Fruit fly (Drosophila melanogaster) whole organism, pupa: Measurements from ENCODE around the gene CG1924.

Experiments used
- CG10348 ChIP-seq: fragments of 200-800 bp; sonication (Bioruptor generic); IDR thresholded peaks from 2 replicates; pipeline ENCODE4 v1.3.6; 2022; ENCODE audit warnings: missing biosample characterization, missing genetic modification characterization
- CG12605 ChIP-seq: fragments of 200-800 bp; sonication (Bioruptor generic); IDR thresholded peaks from 2 replicates; pipeline ENCODE4 v1.3.6; 2022; ENCODE audit warnings: missing biosample characterization, missing genetic modification characterization
- CG14655 ChIP-seq: fragments of 200-800 bp; sonication (Bioruptor generic); optimal IDR thresholded peaks from 3 replicates; lab custom pipeline; 2017; ENCODE audit warnings: mild to moderate bottlenecking, missing biosample characterization, missing genetic modification reagents, missing genetic modification characterization
- CG15710 ChIP-seq: fragments of 200-800 bp; sonication (Bioruptor generic); optimal IDR thresholded peaks from 2 replicates; lab custom pipeline; 2018; ENCODE audit warnings: missing biosample characterization, mild to moderate bottlenecking, missing genetic modification characterization, moderate library complexity
- CG17806 ChIP-seq: fragments of 200-800 bp; sonication (Bioruptor generic); optimal IDR thresholded peaks from 2 replicates; lab custom pipeline; 2018; ENCODE audit warnings: missing biosample characterization, mild to moderate bottlenecking, missing genetic modification characterization, moderate library complexity
- CG34367 ChIP-seq: fragments of 200-800 bp; sonication (Bioruptor generic); optimal IDR thresholded peaks from 2 replicates; lab custom pipeline; 2018; ENCODE audit warnings: missing biosample characterization, mild to moderate bottlenecking, missing genetic modification characterization
- CG4496 ChIP-seq: fragments of 200-800 bp; sonication (Bioruptor generic); IDR thresholded peaks from 3 replicates; pipeline ENCODE4 v1.3.6; 2022; ENCODE audit warnings: missing biosample characterization, missing genetic modification characterization
- CG8301 ChIP-seq: fragments of 200-800 bp; sonication (Bioruptor generic); optimal IDR thresholded peaks from 2 replicates; lab custom pipeline; 2018; ENCODE audit warnings: missing biosample characterization, mild to moderate bottlenecking, missing genetic modification characterization
- CG9948 ChIP-seq: fragments of 200-800 bp; sonication (Bioruptor generic); optimal IDR thresholded peaks from 2 replicates; lab custom pipeline; 2018; ENCODE audit warnings: missing biosample characterization, mild to moderate bottlenecking, missing genetic modification characterization, moderate library complexity
- D1 ChIP-seq: fragments of 200-800 bp; sonication (Bioruptor generic); optimal IDR thresholded peaks from 2 replicates; lab custom pipeline; 2018; ENCODE audit warnings: missing biosample characterization, mild to moderate bottlenecking, missing genetic modification characterization, moderate library complexity
- EcR ChIP-seq: fragments of 200-800 bp; sonication (Bioruptor generic); optimal IDR thresholded peaks from 3 replicates; lab custom pipeline; 2019; ENCODE audit warnings: missing biosample characterization, missing genetic modification characterization, mild to moderate bottlenecking, moderate library complexity, missing genetic modification reagents
- Pif1A ChIP-seq: fragments of 200-800 bp; sonication (Bioruptor generic); optimal IDR thresholded peaks from 3 replicates; lab custom pipeline; 2016; ENCODE audit warnings: missing biosample characterization, missing genetic modification characterization
- Pif1B ChIP-seq: fragments of 200-800 bp; sonication (Bioruptor generic); optimal IDR thresholded peaks from 3 replicates; lab custom pipeline; 2016; ENCODE audit warnings: missing biosample characterization, missing genetic modification characterization
- Snoo ChIP-seq: fragments of 200-800 bp; sonication (Bioruptor generic); optimal IDR thresholded peaks from 3 replicates; lab custom pipeline; 2017; ENCODE audit warnings: missing biosample characterization, mild to moderate bottlenecking, missing genetic modification characterization, inconsistent platforms

dm6 chrX:12207595-12207994 is 29.2 kb upstream of the CG1924 start:
- TF ChIP-seq CG4496 (no peak), CG8301 (tag; lab: Kevin White, UChicago) (peak; percentile 49), Snoo (tag; lab: Kevin White, UChicago) (no peak), CG17806 (peak; percentile 31), Pif1A (GFP tag; lab: Kevin White, UChicago) (no peak), CG9948 (tag; lab: Kevin White, UChicago) (peak; percentile 38), D1 (tag; lab: Kevin White, UChicago) (peak; percentile 13), CG10348 (GFP tag; lab: Robert Waterston, UW) (no peak), CG15710 (tag; lab: Kevin White, UChicago) (peak; percentile 11), Pif1B (no peak), CG12605 (no peak), CG34367 (tag; lab: Kevin White, UChicago) (peak; percentile 4), EcR (GFP tag; lab: Kevin White, UChicago) (no peak), CG14655 (GFP tag; lab: Kevin White, UChicago) (peak; percentile 64)
